Fruit fly (Drosophila melanogaster): ENCODE measurements around the gene CG18178.

Gene CG18178

dm6 chr3L:9689809-9690208, 29.1 kb downstream of the CG18178 start:
- TF ChIP-seq fkh (GFP tag; optimal IDR thresholded peaks at IDR 0.05) (peak; percentile 63), CG3032 (tag; optimal IDR thresholded peaks at IDR 0.05) (no peak), CG11294 (GFP tag; IDR thresholded peaks at IDR 0.05) (no peak)

- TF ChIP-seq CG34406 (GFP tag; optimal IDR thresholded peaks at IDR 0.05) (no peak), fd59A (GFP tag; optimal IDR thresholded peaks at IDR 0.05) (no peak), CG3032 (tag; optimal IDR thresholded peaks at IDR 0.05) (no peak), Hr38 (GFP tag; optimal IDR thresholded peaks at IDR 0.05) (no peak), Sox102F (GFP tag; optimal IDR thresholded peaks at IDR 0.05) (no peak), CG6276 (GFP tag; optimal IDR thresholded peaks at IDR 0.05) (no peak), achi (GFP tag; optimal IDR thresholded peaks at IDR 0.05) (no peak), dac (GFP tag; optimal IDR thresholded peaks at IDR 0.05) (no peak)
Measured at dm6 chr3L:9688674-9689073, 30.3 kb downstream of the CG18178 start.

- no peak for TF ChIP-seq Hr39 (GFP tag; optimal IDR thresholded peaks at IDR 0.05)
- TF ChIP-seq CG8632 (GFP tag; optimal IDR thresholded peaks at IDR 0.05), result no peak
- TF ChIP-seq Smox (GFP tag; optimal IDR thresholded peaks at IDR 0.05), result no peak
- no peak for TF ChIP-seq CG4318 (GFP tag; optimal IDR thresholded peaks at IDR 0.05)
- TF ChIP-seq CG1621 (tag; optimal IDR thresholded peaks at IDR 0.05), result no peak
- TF ChIP-seq svp (GFP tag), result peak; percentile 95
Measured at dm6 chr3L:9687536-9687935, 31.4 kb downstream of the CG18178 start.

- TF ChIP-seq topi (GFP tag; optimal IDR thresholded peaks at IDR 0.05), result no peak
- no peak for TF ChIP-seq Gug (GFP tag; IDR thresholded peaks at IDR 0.05)
- no peak for TF ChIP-seq Smox (GFP tag; optimal IDR thresholded peaks at IDR 0.05)
- no peak for TF ChIP-seq CG8632 (GFP tag; optimal IDR thresholded peaks at IDR 0.05)
- TF ChIP-seq CG31627 (GFP tag; optimal IDR thresholded peaks at IDR 0.05), result no peak
- TF ChIP-seq dac (GFP tag; optimal IDR thresholded peaks at IDR 0.05), result no peak
- TF ChIP-seq CG3919 (GFP tag; optimal IDR thresholded peaks at IDR 0.05), result no peak
- TF ChIP-seq CG9139 (GFP tag; optimal IDR thresholded peaks at IDR 0.05), result no peak
- no peak for TF ChIP-seq Ets21C (GFP tag; optimal IDR thresholded peaks at IDR 0.05)
- TF ChIP-seq CG15336 (GFP tag; IDR thresholded peaks at IDR 0.05), result no peak
- TF ChIP-seq CG8319 (GFP tag; optimal IDR thresholded peaks at IDR 0.05), result no peak
- no peak for TF ChIP-seq net (GFP tag; optimal IDR thresholded peaks at IDR 0.05)
- no peak for TF ChIP-seq dsx (GFP tag; optimal IDR thresholded peaks at IDR 0.05; ENCODE audit: poor library complexity, severe bottlenecking)
- no peak for TF ChIP-seq fkh (GFP tag; optimal IDR thresholded peaks at IDR 0.05)
- no peak for TF ChIP-seq cyc (GFP tag; optimal IDR thresholded peaks at IDR 0.05)
- TF ChIP-seq spab (GFP tag; optimal IDR thresholded peaks at IDR 0.05), result no peak
- no peak for TF ChIP-seq vri (GFP tag; optimal IDR thresholded peaks at IDR 0.05)
- TF ChIP-seq salr (GFP tag; optimal IDR thresholded peaks at IDR 0.05), result no peak
- TF ChIP-seq acj6 (GFP tag; optimal IDR thresholded peaks at IDR 0.05), result no peak
- no peak for TF ChIP-seq Eip78C (GFP tag)
Measured at dm6 chr3L:9684871-9685270, 34.1 kb downstream of the CG18178 start, which contains the start of gene CG16719. CG16719 (plus strand) TSS chr3L:9685171.

- TF ChIP-seq Gug (GFP tag; IDR thresholded peaks at IDR 0.05) (no peak), achi (GFP tag; optimal IDR thresholded peaks at IDR 0.05) (no peak), CG3919 (GFP tag; optimal IDR thresholded peaks at IDR 0.05) (no peak), CG16779 (tag; optimal IDR thresholded peaks at IDR 0.05) (no peak), CG3032 (tag; optimal IDR thresholded peaks at IDR 0.05) (no peak), CG6163 (GFP tag; IDR thresholded peaks at IDR 0.05) (no peak), salr (GFP tag; optimal IDR thresholded peaks at IDR 0.05) (no peak), lz (GFP tag; optimal IDR thresholded peaks at IDR 0.05) (no peak), Sox102F (GFP tag; optimal IDR thresholded peaks at IDR 0.05) (no peak), Ets96B (tag; optimal IDR thresholded peaks at IDR 0.05) (no peak), Smox (GFP tag; optimal IDR thresholded peaks at IDR 0.05) (no peak), CG11294 (GFP tag; IDR thresholded peaks at IDR 0.05) (no peak), vri (GFP tag; optimal IDR thresholded peaks at IDR 0.05) (no peak), Hr39 (GFP tag; optimal IDR thresholded peaks at IDR 0.05) (no peak), Sox14 (GFP tag; optimal IDR thresholded peaks at IDR 0.05) (no peak), fkh (GFP tag; optimal IDR thresholded peaks at IDR 0.05) (no peak), CG11902 (GFP tag; optimal IDR thresholded peaks at IDR 0.05) (no peak)
Measured at dm6 chr3L:9680968-9681367, 38.0 kb downstream of the CG18178 start, which contains the start of gene alphaTub67C. alphaTub67C (plus strand) TSS chr3L:9681268.
